Worm (Caenorhabditis elegans): Measurements from ENCODE around the gene ztf-8.

DNA sequence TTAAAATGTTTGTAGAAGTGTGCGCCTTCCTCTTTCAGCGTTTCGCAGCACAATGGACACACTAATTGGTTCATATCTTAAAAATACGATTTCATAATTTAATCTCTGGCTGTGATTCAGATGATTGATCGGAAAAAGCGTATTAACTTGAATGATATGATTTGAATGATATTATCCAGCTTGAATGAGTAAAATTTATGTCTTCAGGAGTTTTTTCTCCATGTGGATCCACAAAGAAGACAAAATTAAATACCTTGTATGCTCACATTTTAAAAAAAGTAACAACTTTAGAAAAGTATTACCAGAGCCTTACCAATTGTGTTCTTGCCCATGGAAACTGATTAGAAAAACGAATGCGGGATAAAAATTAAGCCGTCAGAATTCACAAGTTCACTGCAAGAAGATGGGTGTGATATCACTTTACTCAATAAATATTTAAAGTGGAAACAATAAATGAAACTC lies at the start of gene ztf-8:
- no peak for TF ChIP-seq ceh-8 (GFP tag; optimal IDR thresholded peaks at IDR 0.05)
- TF ChIP-seq nhr-85 (tag), result no peak
- no peak for TF ChIP-seq nhr-237 (tag; optimal IDR thresholded peaks at IDR 0.05)
- no peak for TF ChIP-seq lsy-2 (tag; optimal IDR thresholded peaks at IDR 0.05)
- peak in 1 of 3 experiments; percentile 6 for TF ChIP-seq dpl-1 (GFP tag; optimal IDR thresholded peaks at IDR 0.05)
- TF ChIP-seq fos-1 (tag; optimal IDR thresholded peaks at IDR 0.05), result no peak
- TF ChIP-seq C04F5.9 (tag; optimal IDR thresholded peaks at IDR 0.05), result no peak
- TF ChIP-seq snpc-4 (tag; optimal IDR thresholded peaks at IDR 0.05), result no peak
- TF ChIP-seq nhr-12 (tag; optimal IDR thresholded peaks at IDR 0.05), result no peak
- no peak for TF ChIP-seq C16A3.4 (tag; optimal IDR thresholded peaks at IDR 0.05)
- no peak for TF ChIP-seq pax-3 (tag; optimal IDR thresholded peaks at IDR 0.05)
- peak; percentile 24 for TF ChIP-seq snu-23 (GFP tag; optimal IDR thresholded peaks at IDR 0.05)
- TF ChIP-seq lin-13 (GFP tag; optimal IDR thresholded peaks at IDR 0.05), result no peak
